Fruit fly (Drosophila melanogaster) whole organism, embryonic: ENCODE measurements around the gene CG32313.

Experiments
- Abd-B ChIP-seq: fragments of 200-800 bp; sonication (Bioruptor generic); optimal IDR thresholded peaks from 2 replicates; lab custom pipeline; 2018; ENCODE audit warnings: missing biosample characterization, mild to moderate bottlenecking, missing genetic modification characterization, moderate library complexity
- CG10959 ChIP-seq: fragments of 200-800 bp; sonication (Bioruptor generic); IDR thresholded peaks from 2 replicates; pipeline ENCODE4 v1.3.6; 2022; ENCODE audit warnings: missing biosample characterization, missing genetic modification characterization
- CG11398 ChIP-seq: fragments of 200-800 bp; sonication (Bioruptor generic); optimal IDR thresholded peaks from 2 replicates; lab custom pipeline; 2016; ENCODE audit warnings: missing biosample characterization, missing genetic modification characterization
- CG11723 ChIP-seq: fragments of 200-800 bp; sonication (Bioruptor generic); optimal IDR thresholded peaks from 2 replicates; lab custom pipeline; 2017; ENCODE audit warnings: missing biosample characterization, mild to moderate bottlenecking, missing genetic modification characterization
- CG12236 ChIP-seq: fragments of 200-800 bp; sonication (Bioruptor generic); optimal IDR thresholded peaks from 2 replicates; lab custom pipeline; 2016; ENCODE audit warnings: missing biosample characterization, missing genetic modification characterization
- CG14710 ChIP-seq: fragments of 200-800 bp; sonication (Bioruptor generic); optimal IDR thresholded peaks from 3 replicates; lab custom pipeline; 2019; ENCODE audit warnings: missing biosample characterization, mild to moderate bottlenecking, missing genetic modification characterization, moderate library complexity
- CG17385 ChIP-seq: fragments of 200-800 bp; sonication (Bioruptor generic); optimal IDR thresholded peaks from 3 replicates; lab custom pipeline; 2018; ENCODE audit warnings: missing biosample characterization, mild to moderate bottlenecking, missing genetic modification characterization
- CG17802 ChIP-seq: fragments of 200-800 bp; sonication (Bioruptor generic); optimal IDR thresholded peaks from 2 replicates; lab custom pipeline; 2018; ENCODE audit warnings: missing biosample characterization, mild to moderate bottlenecking, missing genetic modification characterization, moderate library complexity
- CG32772 ChIP-seq: fragments of 200-800 bp; sonication (Bioruptor generic); IDR thresholded peaks from 2 replicates; pipeline ENCODE4 v1.3.6; 2022; ENCODE audit warnings: missing biosample characterization, missing genetic modification characterization
- CG34422 ChIP-seq: fragments of 200-800 bp; sonication (Bioruptor generic); IDR thresholded peaks from 3 replicates; pipeline ENCODE4 v1.3.6; 2022; ENCODE audit warnings: missing biosample characterization, missing genetic modification characterization
- CG4360 ChIP-seq: fragments of 200-800 bp; sonication (Bioruptor generic); IDR thresholded peaks from 2 replicates; pipeline ENCODE4 v1.3.6; 2022; ENCODE audit warnings: missing biosample characterization, missing genetic modification characterization
- CG5953 ChIP-seq: fragments of 200-800 bp; sonication (Bioruptor generic); IDR thresholded peaks from 2 replicates; pipeline ENCODE4 v1.3.6; 2022; ENCODE audit warnings: missing biosample characterization, missing genetic modification characterization
- CG6254 ChIP-seq: fragments of 200-800 bp; sonication (Bioruptor generic); optimal IDR thresholded peaks from 3 replicates; lab custom pipeline; 2017; ENCODE audit warnings: mild to moderate bottlenecking, missing biosample characterization, missing genetic modification reagents, missing genetic modification characterization
- CG9609 ChIP-seq: fragments of 200-800 bp; sonication (Bioruptor generic); optimal IDR thresholded peaks from 3 replicates; lab custom pipeline; 2016; ENCODE audit warnings: missing biosample characterization, missing genetic modification characterization
- CkIIα-i1 ChIP-seq: fragments of 200-800 bp; sonication (Bioruptor generic); IDR thresholded peaks from 2 replicates; pipeline ENCODE4 v1.3.6; 2022; ENCODE audit warnings: missing biosample characterization, missing genetic modification characterization
- Dll ChIP-seq: fragments of 200-800 bp; sonication (Bioruptor generic); IDR thresholded peaks from 4 replicates; pipeline ENCODE4 v1.3.6; 2022; ENCODE audit warnings: missing biosample characterization, missing genetic modification characterization; ENCODE audit not compliant: partially characterized antibody
- Doc2 ChIP-seq: fragments of 200-800 bp; sonication (Bioruptor generic); IDR thresholded peaks from 2 replicates; pipeline ENCODE4 v1.3.6; 2022; ENCODE audit warnings: missing biosample characterization, missing genetic modification characterization
- Drgx ChIP-seq: fragments of 200-800 bp; sonication (Bioruptor generic); IDR thresholded peaks from 2 replicates; pipeline ENCODE4 v1.3.6; 2022; ENCODE audit warnings: missing biosample characterization, missing genetic modification characterization
- ERR ChIP-seq: fragments of 200-800 bp; sonication (Bioruptor generic); optimal IDR thresholded peaks from 2 replicates; lab custom pipeline; 2016; ENCODE audit warnings: missing biosample characterization, missing genetic modification characterization
- HLHmδ ChIP-seq: fragments of 200-800 bp; sonication (Bioruptor generic); optimal IDR thresholded peaks from 2 replicates; lab custom pipeline; 2018; ENCODE audit warnings: missing biosample characterization, mild to moderate bottlenecking, missing genetic modification characterization, moderate library complexity
- HmgZ ChIP-seq: fragments of 200-800 bp; sonication (Bioruptor generic); optimal IDR thresholded peaks from 2 replicates; lab custom pipeline; 2018; ENCODE audit warnings: missing biosample characterization, mild to moderate bottlenecking, missing genetic modification characterization
- Hr39 ChIP-seq: fragments of >200 bp; optimal IDR thresholded peaks from 2 replicates; lab custom pipeline; 2017
- Hsf ChIP-seq: fragments of 200-800 bp; sonication (Bioruptor generic); optimal IDR thresholded peaks from 3 replicates; lab custom pipeline; 2016; ENCODE audit warnings: missing biosample characterization, missing genetic modification characterization
- MESR4 ChIP-seq: fragments of 200-800 bp; sonication (Bioruptor generic); optimal IDR thresholded peaks from 2 replicates; lab custom pipeline; 2018; ENCODE audit warnings: missing biosample characterization, mild to moderate bottlenecking, missing genetic modification characterization, moderate library complexity
- Rx ChIP-seq: fragments of 200-800 bp; sonication (Bioruptor generic); IDR thresholded peaks from 2 replicates; pipeline ENCODE4 v1.3.6; 2022; ENCODE audit warnings: missing biosample characterization, missing genetic modification characterization
- Sry-δ ChIP-seq: fragments of 200-800 bp; sonication (Bioruptor generic); optimal IDR thresholded peaks from 2 replicates; lab custom pipeline; 2016; ENCODE audit warnings: missing biosample characterization, missing genetic modification characterization
- abd-A ChIP-seq: fragments of 200-800 bp; sonication (Bioruptor generic); optimal IDR thresholded peaks from 3 replicates; lab custom pipeline; 2019; ENCODE audit warnings: missing biosample characterization, mild to moderate bottlenecking, missing genetic modification characterization, moderate library complexity
- caup ChIP-seq: fragments of 200-800 bp; sonication (Bioruptor generic); optimal IDR thresholded peaks from 3 replicates; lab custom pipeline; 2017; ENCODE audit warnings: missing biosample characterization, mild to moderate bottlenecking, missing genetic modification characterization, moderate library complexity; ENCODE audit not compliant: severe bottlenecking
- corto ChIP-seq: fragments of 200-800 bp; sonication (Bioruptor generic); optimal IDR thresholded peaks from 2 replicates; lab custom pipeline; 2016; ENCODE audit warnings: missing biosample characterization, mild to moderate bottlenecking, missing genetic modification characterization, moderate library complexity
- dimm ChIP-seq: fragments of 200-800 bp; sonication (Bioruptor generic); IDR thresholded peaks from 2 replicates; pipeline ENCODE4 v1.3.6; 2022; ENCODE audit warnings: missing biosample characterization, missing genetic modification characterization
- dm ChIP-seq: fragments of 200-800 bp; sonication (Bioruptor generic); optimal IDR thresholded peaks from 3 replicates; lab custom pipeline; 2016; ENCODE audit warnings: missing biosample characterization, missing genetic modification characterization
- en ChIP-seq: fragments of 200-800 bp; sonication (Bioruptor generic); optimal IDR thresholded peaks from 2 replicates; lab custom pipeline; 2016; ENCODE audit warnings: missing biosample characterization, missing genetic modification characterization
- inv ChIP-seq: fragments of 200-800 bp; sonication (Bioruptor generic); IDR thresholded peaks from 2 replicates; pipeline ENCODE4 v1.3.6; 2022; ENCODE audit warnings: missing biosample characterization, missing genetic modification characterization; ENCODE audit not compliant: partially characterized antibody
- jumu ChIP-seq: fragments of 200-800 bp; sonication (Bioruptor generic); optimal IDR thresholded peaks from 3 replicates; lab custom pipeline; 2016; ENCODE audit warnings: missing biosample characterization, missing genetic modification characterization
- kay ChIP-seq: fragments of 200-800 bp; sonication (Bioruptor generic); optimal IDR thresholded peaks from 2 replicates; lab custom pipeline; 2016; ENCODE audit warnings: missing biosample characterization, missing genetic modification characterization
- nmo ChIP-seq: fragments of 200-800 bp; sonication (Bioruptor generic); optimal IDR thresholded peaks from 2 replicates; lab custom pipeline; 2018; ENCODE audit warnings: missing biosample characterization, mild to moderate bottlenecking, missing genetic modification characterization, moderate library complexity
- pho ChIP-seq: fragments of 200-800 bp; sonication (Bioruptor generic); optimal IDR thresholded peaks from 2 replicates; lab custom pipeline; 2016; ENCODE audit warnings: missing biosample characterization, missing genetic modification characterization
- pum ChIP-seq: fragments of 200-800 bp; sonication (Bioruptor generic); optimal IDR thresholded peaks from 2 replicates; lab custom pipeline; 2016; ENCODE audit warnings: missing biosample characterization, missing genetic modification characterization
- seq ChIP-seq: fragments of 200-800 bp; sonication (Bioruptor generic); IDR thresholded peaks from 2 replicates; pipeline ENCODE4 v1.3.6; 2022; ENCODE audit warnings: missing biosample characterization, missing genetic modification characterization
- tio ChIP-seq: fragments of 200-800 bp; sonication (Bioruptor generic); optimal IDR thresholded peaks from 2 replicates; lab custom pipeline; 2017; ENCODE audit warnings: missing biosample characterization, missing genetic modification characterization, inconsistent platforms
- tx ChIP-seq: fragments of 200-800 bp; sonication (Bioruptor generic); optimal IDR thresholded peaks from 2 replicates; lab custom pipeline; 2016; ENCODE audit warnings: missing biosample characterization, missing genetic modification characterization
- zen ChIP-seq: fragments of 200-800 bp; sonication (Bioruptor generic); optimal IDR thresholded peaks from 3 replicates; lab custom pipeline; 2018; ENCODE audit warnings: missing biosample characterization, mild to moderate bottlenecking, missing genetic modification characterization, moderate library complexity

Gene CG32313

dm6 chr3L:1533699-1534431, 11.7 kb downstream of the CG32313 start, which contains the start of gene Iml1 (continued):
- no peak for TF ChIP-seq HLHmδ (GFP tag; lab: Kevin White, UChicago)
- TF ChIP-seq nmo (GFP tag; lab: Kevin White, UChicago): peak; percentile 71
- no peak for TF ChIP-seq tx (GFP tag; lab: Kevin White, UChicago)
- TF ChIP-seq dimm (GFP tag; lab: Robert Waterston, UW): no peak
- TF ChIP-seq ERR (GFP tag; lab: Kevin White, UChicago): no peak
- TF ChIP-seq kay (GFP tag; lab: Kevin White, UChicago): no peak
- TF ChIP-seq CkIIα-i1: no peak
- TF ChIP-seq CG4360 (GFP tag; lab: Robert Waterston, UW): peak; percentile 31; the same call in 1 of the 2 replicates
- TF ChIP-seq jumu: no peak
- peak; percentile 45 for TF ChIP-seq zen (tag; lab: Kevin White, UChicago)
- no peak for TF ChIP-seq en (GFP tag; lab: Kevin White, UChicago)
- no peak for TF ChIP-seq seq (GFP tag; lab: Robert Waterston, UW)
- TF ChIP-seq CG11723 (GFP tag; lab: Kevin White, UChicago): no peak
- no peak for TF ChIP-seq Dll (GFP tag; lab: Robert Waterston, UW)
- no peak for TF ChIP-seq inv (GFP tag; lab: Robert Waterston, UW)
- TF ChIP-seq dm (GFP tag; lab: Kevin White, UChicago): no peak
- TF ChIP-seq tio (GFP tag; lab: Kevin White, UChicago): no peak
- no peak for TF ChIP-seq CG12236 (GFP tag; lab: Kevin White, UChicago)
- no peak for TF ChIP-seq HmgZ
- TF ChIP-seq Hr39 (lab: Kevin White, UChicago): no peak
- peak; percentile 40 for TF ChIP-seq MESR4 (GFP tag; lab: Kevin White, UChicago)
- TF ChIP-seq Doc2 (GFP tag; lab: Robert Waterston, UW): no peak
- peak; percentile 68 for TF ChIP-seq CG6254 (GFP tag; lab: Kevin White, UChicago)
- no peak for TF ChIP-seq pum
- TF ChIP-seq CG17802 (tag; lab: Kevin White, UChicago): no peak
- TF ChIP-seq CG11398: no peak
- TF ChIP-seq Rx (GFP tag; lab: Robert Waterston, UW): 0 out of 2 replicates have a peak, but pooled peaks have one; percentile 14
- no peak for TF ChIP-seq Sry-δ (GFP tag; lab: Kevin White, UChicago)
- no peak for TF ChIP-seq pho (GFP tag; lab: Kevin White, UChicago)
- TF ChIP-seq CG32772: peak; percentile 49
- TF ChIP-seq CG34422 (GFP tag; lab: Robert Waterston, UW): peak; percentile 53; the same call in 1 of the 3 replicates
- TF ChIP-seq corto (GFP tag; lab: Kevin White, UChicago): no peak
- TF ChIP-seq CG17385 (GFP tag; lab: Kevin White, UChicago): no peak
- TF ChIP-seq Abd-B: peak; percentile 61
- no peak for TF ChIP-seq Drgx (GFP tag; lab: Robert Waterston, UW)
- no peak for TF ChIP-seq caup (GFP tag; lab: Kevin White, UChicago)
- no peak for TF ChIP-seq CG5953 (GFP tag; lab: Robert Waterston, UW)
- peak; percentile 50 for TF ChIP-seq CG14710
- no peak for TF ChIP-seq Hsf
- TF ChIP-seq CG9609 (GFP tag; lab: Kevin White, UChicago): no peak
- TF ChIP-seq CG10959: no peak
- no peak for TF ChIP-seq abd-A (tag; lab: Kevin White, UChicago)
- TF ChIP-seq, all 482 proteins: peak for 117
